Fruit fly (Drosophila melanogaster) whole organism, prepupa: Measurements from ENCODE around the gene Ugt35B1.

ENCODE experiments used
- CG10669 ChIP-seq: fragments of 200-800 bp; sonication (Bioruptor generic); optimal IDR thresholded peaks from 3 replicates; lab custom pipeline; 2018; ENCODE audit warnings: missing biosample characterization, mild to moderate bottlenecking, missing genetic modification characterization, moderate library complexity
- CG11902 ChIP-seq: fragments of 200-800 bp; sonication (Bioruptor generic); optimal IDR thresholded peaks from 3 replicates; lab custom pipeline; 2016; ENCODE audit warnings: missing biosample characterization, missing genetic modification characterization
- CG6792 ChIP-seq: fragments of 200-800 bp; sonication (Bioruptor generic); optimal IDR thresholded peaks from 3 replicates; lab custom pipeline; 2016; ENCODE audit warnings: missing biosample characterization, missing genetic modification characterization
- CG7368 ChIP-seq: fragments of 200-800 bp; sonication (Bioruptor generic); optimal IDR thresholded peaks from 3 replicates; lab custom pipeline; 2016; ENCODE audit warnings: missing biosample characterization, missing genetic modification characterization
- CG8632 ChIP-seq: fragments of 200-800 bp; sonication (Bioruptor generic); optimal IDR thresholded peaks from 3 replicates; lab custom pipeline; 2016; ENCODE audit warnings: missing biosample characterization, missing genetic modification characterization
- CG9139 ChIP-seq: fragments of 200-800 bp; sonication (Bioruptor generic); optimal IDR thresholded peaks from 3 replicates; lab custom pipeline; 2017; ENCODE audit warnings: missing biosample characterization, mild to moderate bottlenecking, missing genetic modification characterization
- Hr39 ChIP-seq: fragments of 200-800 bp; sonication (Bioruptor generic); optimal IDR thresholded peaks from 2 replicates; lab custom pipeline; 2016; ENCODE audit warnings: missing biosample characterization, missing genetic modification characterization
- Hr4 ChIP-seq: fragments of 200-800 bp; sonication (Bioruptor generic); optimal IDR thresholded peaks from 3 replicates; lab custom pipeline; 2016; ENCODE audit warnings: missing biosample characterization, missing genetic modification characterization
- dsx ChIP-seq: fragments of 200-800 bp; optimal IDR thresholded peaks from 3 replicates; lab custom pipeline; 2019; ENCODE audit warnings: missing biosample characterization, mild to moderate bottlenecking, missing genetic modification characterization, moderate library complexity; ENCODE audit not compliant: poor library complexity, severe bottlenecking
- esn ChIP-seq: fragments of 200-800 bp; sonication (Bioruptor generic); optimal IDR thresholded peaks from 2 replicates; lab custom pipeline; 2016; ENCODE audit warnings: missing biosample characterization, mild to moderate bottlenecking, missing genetic modification characterization, moderate library complexity
- pdm3 ChIP-seq: fragments of 200-800 bp; sonication (Bioruptor generic); optimal IDR thresholded peaks from 3 replicates; lab custom pipeline; 2016; ENCODE audit warnings: missing biosample characterization, missing genetic modification characterization
- vri ChIP-seq: fragments of 200-800 bp; sonication (Bioruptor generic); optimal IDR thresholded peaks from 3 replicates; lab custom pipeline; 2016; ENCODE audit warnings: missing biosample characterization, mild to moderate bottlenecking, missing genetic modification characterization

Gene Ugt35B1

dm6 chr3R:11126383-11126782, 43.7 kb downstream of the Ugt35B1 start:
- TF ChIP-seq dsx (GFP tag; lab: Kevin White, UChicago) = no peak
- no peak for TF ChIP-seq CG7368
- TF ChIP-seq pdm3 (GFP tag; lab: Kevin White, UChicago) = no peak
- TF ChIP-seq CG9139 (GFP tag; lab: Kevin White, UChicago) = no peak
- no peak for TF ChIP-seq CG8632 (GFP tag; lab: Kevin White, UChicago)
- no peak for TF ChIP-seq Hr39 (GFP tag; lab: Kevin White, UChicago)
- TF ChIP-seq CG10669 = no peak
- TF ChIP-seq esn (GFP tag; lab: Kevin White, UChicago) = no peak
- TF ChIP-seq vri (GFP tag; lab: Kevin White, UChicago) = no peak
- no peak for TF ChIP-seq CG6792 (GFP tag; lab: Kevin White, UChicago)
- TF ChIP-seq CG11902 (GFP tag; lab: Kevin White, UChicago) = no peak
- TF ChIP-seq Hr4 (GFP tag; lab: Kevin White, UChicago) = no peak
- TF ChIP-seq, all 60 proteins: peak for 0
